Worm (Caenorhabditis elegans) whole organism, L4/young adult: ENCODE measurements around the gene nspe-1.
A peak's percentile ranks its signal among the peaks of the same experiment; 100 is the strongest.

ENCODE experiments used
- W03F9.2 ChIP-seq: fragments of 150-350 bp; optimal IDR thresholded peaks from 2 replicates; lab custom pipeline; 2014; ENCODE audit warnings: missing biosample characterization, missing genetic modification characterization
- dao-5 ChIP-seq: sonication (generic microtip); optimal IDR thresholded peaks from 2 replicates; lab custom pipeline; 2016; ENCODE audit warnings: missing genotype, missing genetic modification characterization, moderate library complexity, missing compliant biosample characterization
- him-1 ChIP-seq: sonication (generic microtip); optimal IDR thresholded peaks from 2 replicates; lab custom pipeline; 2016; ENCODE audit warnings: missing genotype, missing genetic modification reagents, missing genetic modification characterization, missing compliant biosample characterization

Gene nspe-1

ce11 chrII:12620764-12621163 is at the start of gene nspe-1:
nspe-1 (minus strand) TSS chrII:12620864.
- TF ChIP-seq him-1 (tag; lab: Kevin White, UChicago) (no peak), W03F9.2 (no peak), dao-5 (no peak)

ce11 chrII:12669882-12670281 is 49.2 kb upstream of the nspe-1 start:
- TF ChIP-seq W03F9.2 (no peak), dao-5 (no peak), him-1 (tag; lab: Kevin White, UChicago) (no peak)

ce11 chrII:12669342-12669741 is 48.7 kb upstream of the nspe-1 start:
- TF ChIP-seq dao-5 (no peak), W03F9.2 (no peak), him-1 (tag; lab: Kevin White, UChicago) (no peak)

- no peak for TF ChIP-seq W03F9.2
- no peak for TF ChIP-seq dao-5
- TF ChIP-seq him-1 (tag; lab: Kevin White, UChicago), result no peak
Measured at ce11 chrII:12668874-12669273, 48.2 kb upstream of the nspe-1 start.

- TF ChIP-seq dao-5, result no peak
- TF ChIP-seq him-1 (tag; lab: Kevin White, UChicago), result no peak
- TF ChIP-seq W03F9.2, result no peak
Measured at ce11 chrII:12668148-12668547, 47.5 kb upstream of the nspe-1 start.

ce11 chrII:12666042-12666441 is 45.4 kb upstream of the nspe-1 start:
- TF ChIP-seq W03F9.2 (no peak), him-1 (tag; lab: Kevin White, UChicago) (no peak), dao-5 (no peak)

- TF ChIP-seq W03F9.2, result no peak
- TF ChIP-seq dao-5, result no peak
- TF ChIP-seq him-1 (tag; lab: Kevin White, UChicago), result no peak
Measured at ce11 chrII:12665019-12665418, 44.4 kb upstream of the nspe-1 start.

- TF ChIP-seq dao-5 (no peak), W03F9.2 (no peak), him-1 (tag; lab: Kevin White, UChicago) (no peak)
Measured at ce11 chrII:12661930-12662329, 41.3 kb upstream of the nspe-1 start.

ce11 chrII:12659676-12660371 is 39.2 kb upstream of the nspe-1 start:
- TF ChIP-seq dao-5 (no peak), W03F9.2 (peak; percentile 18), him-1 (tag; lab: Kevin White, UChicago) (no peak)

- TF ChIP-seq him-1 (tag; lab: Kevin White, UChicago) (no peak), dao-5 (no peak), W03F9.2 (no peak)
Measured at ce11 chrII:12658409-12658808, 37.7 kb upstream of the nspe-1 start.

- no peak for TF ChIP-seq him-1 (tag; lab: Kevin White, UChicago)
- no peak for TF ChIP-seq W03F9.2
- no peak for TF ChIP-seq dao-5
Measured at ce11 chrII:12657620-12658019, 37.0 kb upstream of the nspe-1 start.

- TF ChIP-seq him-1 (tag; lab: Kevin White, UChicago), result no peak
- TF ChIP-seq W03F9.2, result no peak
- TF ChIP-seq dao-5, result no peak
Measured at ce11 chrII:12655816-12656215, 35.2 kb upstream of the nspe-1 start.

- TF ChIP-seq dao-5, result no peak
Measured at ce11 chrII:12654447-12654846, 33.8 kb upstream of the nspe-1 start, which contains the start of gene rgs-4. rgs-4 (plus strand) TSS chrII:12654747.

ce11 chrII:12640370-12640769 is 19.7 kb upstream of the nspe-1 start, which contains the start of gene nhr-235:
nhr-235 (plus strand) TSS chrII:12640670.
- no peak for TF ChIP-seq W03F9.2
- TF ChIP-seq him-1 (tag; lab: Kevin White, UChicago), result no peak
- no peak for TF ChIP-seq dao-5

ce11 chrII:12636602-12637001 is 15.9 kb upstream of the nspe-1 start, which contains the start of gene nhr-234:
nhr-234 (plus strand) TSS chrII:12636678.
- TF ChIP-seq W03F9.2, result no peak
- TF ChIP-seq dao-5, result no peak
- no peak for TF ChIP-seq him-1 (tag; lab: Kevin White, UChicago)

ce11 chrII:12634749-12635318 is 14.2 kb upstream of the nspe-1 start, which contains the start of gene Y38E10A.17:
Y38E10A.17 (minus strand) TSS chrII:12634799.
- TF ChIP-seq him-1 (tag; lab: Kevin White, UChicago) (no peak), W03F9.2 (no peak), dao-5 (no peak)
